Fruit fly (Drosophila melanogaster) whole organism, wandering third instar larva: ENCODE measurements around the gene CG9691.

Experiments used
- Mio ChIP-seq: sonication (Bioruptor generic); optimal IDR thresholded peaks from 2 replicates; lab custom pipeline; 2016; ENCODE audit warnings: missing biosample characterization, missing genetic modification characterization
- woc ChIP-seq: sonication (Bioruptor generic); optimal IDR thresholded peaks from 2 replicates; lab custom pipeline; 2016; ENCODE audit warnings: missing biosample characterization, mild to moderate bottlenecking, missing genetic modification characterization

- TF ChIP-seq Mio (GFP tag; lab: Kevin White, UChicago) (no peak), woc (GFP tag; lab: Kevin White, UChicago) (no peak)
Measured at dm6 chrX:9847529-9847928, 36.7 kb upstream of the CG9691 start.
